Worm (Caenorhabditis elegans) whole organism, L4 larva: ENCODE results near the gene nhr-26.

ENCODE experiments used
- D1046.2 ChIP-seq: fragments of 200-800 bp; sonication (Bioruptor generic); IDR thresholded peaks from 2 replicates; pipeline ENCODE4 v1.3.6; 2022; ENCODE audit warnings: missing genetic modification characterization, missing compliant biosample characterization
- F10B5.3 ChIP-seq: sonication (generic microtip); optimal IDR thresholded peaks from 2 replicates; lab custom pipeline; 2016; ENCODE audit warnings: mild to moderate bottlenecking, missing genetic modification characterization, missing compliant biosample characterization
- R02D3.7 ChIP-seq: fragments of 150-350 bp; sonication (generic microtip); optimal IDR thresholded peaks from 3 replicates; lab custom pipeline; 2014; ENCODE audit warnings: missing biosample characterization, missing genetic modification characterization
- Y75B8A.6 ChIP-seq: fragments of 200-800 bp; sonication (Bioruptor generic); IDR thresholded peaks from 2 replicates; pipeline ENCODE4 v1.3.6; 2022; ENCODE audit warnings: missing genetic modification reagents, missing genetic modification characterization, missing compliant biosample characterization
- aha-1 ChIP-seq: fragments of 150-350 bp; peaks from one replicate; lab custom pipeline; 2014; ENCODE audit warnings: missing biosample characterization, missing genetic modification characterization
- aly-2 ChIP-seq: sonication (generic microtip); optimal IDR thresholded peaks from 2 replicates; lab custom pipeline; 2018; ENCODE audit warnings: missing biosample characterization, missing genetic modification characterization
- cey-2 ChIP-seq: sonication (generic microtip); optimal IDR thresholded peaks from 3 replicates; lab custom pipeline; 2017; ENCODE audit warnings: missing genetic modification characterization, mild to moderate bottlenecking, missing compliant biosample characterization, antibody characterized with exemption, borderline replicate concordance; ENCODE audit not compliant: insufficient read depth
- daf-12 ChIP-seq: fragments of 150-350 bp; optimal IDR thresholded peaks from 2 replicates; lab custom pipeline; 2014; ENCODE audit warnings: missing biosample characterization, missing genetic modification reagents, missing genetic modification characterization
- daf-16 ChIP-seq, 3 experiments: sonication (generic microtip); optimal IDR thresholded peaks; 2 replicates each; lab custom pipeline; 2016 to 2017; ENCODE audit warnings: missing genetic modification characterization in 3 of 3, missing genetic modification reagents in 3 of 3, mild to moderate bottlenecking in 2 of 3, missing compliant biosample characterization in 2 of 3, missing biosample characterization in 1 of 3, moderate library complexity in 1 of 3
- daf-8 ChIP-seq: fragments of 200-800 bp; sonication (Bioruptor generic); IDR thresholded peaks from 2 replicates; pipeline ENCODE4 v1.3.6; 2022; ENCODE audit warnings: missing genetic modification characterization, missing compliant biosample characterization
- dmd-8 ChIP-seq: fragments of 200-800 bp; sonication (Bioruptor generic); IDR thresholded peaks from 2 replicates; pipeline ENCODE4 v1.3.6; 2022; ENCODE audit warnings: missing genetic modification characterization, missing compliant biosample characterization
- dpl-1 ChIP-seq: fragments of 150-350 bp; optimal IDR thresholded peaks from 2 replicates; lab custom pipeline; 2014; ENCODE audit warnings: missing biosample characterization, missing genetic modification reagents, missing genetic modification characterization
- duxl-1 ChIP-seq: sonication (generic microtip); optimal IDR thresholded peaks from 2 replicates; lab custom pipeline; 2016; ENCODE audit warnings: mild to moderate bottlenecking, missing genetic modification characterization, moderate library complexity, missing compliant biosample characterization; ENCODE audit not compliant: poor library complexity
- egl-27 ChIP-seq: sonication (generic microtip); optimal IDR thresholded peaks from 3 replicates; lab custom pipeline; 2017; ENCODE audit warnings: missing biosample characterization, missing genetic modification reagents, missing genetic modification characterization
- hif-1 ChIP-seq, 2 experiments: sonication (generic microtip); optimal IDR thresholded peaks; 2 replicates each; lab custom pipeline; 2016 to 2017; ENCODE audit warnings: missing compliant biosample characterization in 2 of 2, missing genetic modification characterization in 2 of 2, missing genetic modification reagents in 2 of 2, missing genotype in 2 of 2, mild to moderate bottlenecking in 1 of 2
- hlh-11 ChIP-seq: fragments of 200-800 bp; sonication (Bioruptor generic); optimal IDR thresholded peaks from 2 replicates; lab custom pipeline; 2018; ENCODE audit warnings: mild to moderate bottlenecking, missing genetic modification characterization, missing compliant biosample characterization
- jun-1 ChIP-seq: fragments of 150-350 bp; optimal IDR thresholded peaks from 2 replicates; lab custom pipeline; 2014; ENCODE audit warnings: missing biosample characterization, missing genetic modification reagents, missing genetic modification characterization
- lin-39 ChIP-seq: fragments of 150-350 bp; optimal IDR thresholded peaks from 2 replicates; lab custom pipeline; 2014; ENCODE audit warnings: missing biosample characterization, missing genetic modification reagents, missing genetic modification characterization
- madf-9 ChIP-seq: fragments of 200-800 bp; sonication (Bioruptor generic); conservative IDR thresholded peaks from 2 replicates; pipeline ENCODE4 v1.3.6; 2022; ENCODE audit warnings: missing genetic modification reagents, missing genetic modification characterization, missing compliant biosample characterization
- mes-2 ChIP-seq: sonication (generic microtip); optimal IDR thresholded peaks from 2 replicates; lab custom pipeline; 2016; ENCODE audit warnings: missing genotype, mild to moderate bottlenecking, missing genetic modification characterization, missing compliant biosample characterization; ENCODE audit not compliant: poor library complexity, severe bottlenecking
- mxl-3 ChIP-seq: fragments of 200-800 bp; sonication (Bioruptor generic); optimal IDR thresholded peaks from 2 replicates; lab custom pipeline; 2018; ENCODE audit warnings: mild to moderate bottlenecking, missing genetic modification characterization, missing compliant biosample characterization
- nhr-102 ChIP-seq: sonication (generic microtip); optimal IDR thresholded peaks from 2 replicates; lab custom pipeline; 2016; ENCODE audit warnings: mild to moderate bottlenecking, missing genetic modification characterization, moderate library complexity, missing compliant biosample characterization
- nhr-11 ChIP-seq: fragments of 150-350 bp; optimal IDR thresholded peaks from 2 replicates; lab custom pipeline; 2014; ENCODE audit warnings: missing biosample characterization, missing genetic modification characterization
- nhr-25 ChIP-seq: sonication (generic microtip); optimal IDR thresholded peaks from 2 replicates; lab custom pipeline; 2017; ENCODE audit warnings: missing genetic modification characterization, mild to moderate bottlenecking, missing compliant biosample characterization, antibody characterized with exemption, moderate library complexity, borderline replicate concordance; ENCODE audit not compliant: insufficient read depth
- php-3 ChIP-seq: fragments of 200-800 bp; sonication (Bioruptor generic); IDR thresholded peaks from 2 replicates; pipeline ENCODE4 v1.3.6; 2022; ENCODE audit warnings: missing genetic modification reagents, missing genetic modification characterization, missing compliant biosample characterization
- sdz-12 ChIP-seq: fragments of 200-800 bp; sonication (Bioruptor generic); optimal IDR thresholded peaks from 2 replicates; lab custom pipeline; 2018; ENCODE audit warnings: mild to moderate bottlenecking, missing genetic modification characterization, missing compliant biosample characterization
- spr-3 ChIP-seq: fragments of 200-800 bp; sonication (Bioruptor generic); optimal IDR thresholded peaks from 2 replicates; lab custom pipeline; 2018; ENCODE audit warnings: mild to moderate bottlenecking, missing genetic modification characterization, missing compliant biosample characterization
- tra-1 ChIP-seq: fragments of 200-800 bp; sonication (Bioruptor generic); IDR thresholded peaks from 2 replicates; pipeline ENCODE4 v1.3.6; 2022; ENCODE audit warnings: missing genetic modification reagents, missing genetic modification characterization, missing compliant biosample characterization
- unc-39 ChIP-seq: sonication (generic microtip); optimal IDR thresholded peaks from 2 replicates; lab custom pipeline; 2017; ENCODE audit warnings: missing biosample characterization, missing genetic modification characterization
- zfp-2 ChIP-seq: sonication (generic microtip); optimal IDR thresholded peaks from 2 replicates; lab custom pipeline; 2016; ENCODE audit warnings: mild to moderate bottlenecking, missing genetic modification characterization, missing compliant biosample characterization
- ztf-7 ChIP-seq: fragments of 150-350 bp; optimal IDR thresholded peaks from 2 replicates; lab custom pipeline; 2014; ENCODE audit warnings: missing biosample characterization, missing genetic modification characterization

nhr-26 gene

ce11 chrX:12730075-12730474, 29.8 kb upstream of the nhr-26 start:
- TF ChIP-seq sdz-12 (GFP tag; lab: Kevin White, UChicago): no peak
- TF ChIP-seq duxl-1 (tag; lab: Kevin White, UChicago): peak; percentile 27

ce11 chrX:12726129-12726528, 25.9 kb upstream of the nhr-26 start:
- TF ChIP-seq nhr-25: no peak
- TF ChIP-seq dpl-1: no peak
- no peak for TF ChIP-seq Y75B8A.6 (GFP tag; lab: Robert Waterston, UW)
- no peak for TF ChIP-seq tra-1 (GFP tag; lab: Robert Waterston, UW)
- no peak for TF ChIP-seq D1046.2 (GFP tag; lab: Robert Waterston, UW)
- TF ChIP-seq R02D3.7 (tag; lab: Kevin White, UChicago): no peak
- TF ChIP-seq ztf-7: no peak
- peak; percentile 91 for TF ChIP-seq aha-1 (tag; lab: Kevin White, UChicago)

- no peak for TF ChIP-seq nhr-11 (tag; lab: Kevin White, UChicago)
- peak; percentile 98 for TF ChIP-seq aha-1 (tag; lab: Kevin White, UChicago)
Measured at ce11 chrX:12721429-12721828, 21.2 kb upstream of the nhr-26 start.

- TF ChIP-seq cey-2 (tag; lab: Kevin White, UChicago): no peak
- peak in 1 of 2 experiments; percentile 19 for TF ChIP-seq hif-1 (tag; optimal IDR thresholded peaks at IDR 0.05; lab: Kevin White, UChicago)
- TF ChIP-seq aha-1 (tag; lab: Kevin White, UChicago): peak; percentile 98
Measured at ce11 chrX:12713014-12713413, 12.7 kb upstream of the nhr-26 start.

- TF ChIP-seq R02D3.7 (tag; lab: Kevin White, UChicago): no peak
Measured at ce11 chrX:12712353-12712752, 12.1 kb upstream of the nhr-26 start, which contains the start of gene rgs-2. Gene rgs-2 (plus strand): TSS chrX:12712653.

ce11 chrX:12704721-12705120, 4.5 kb upstream of the nhr-26 start, which contains the start of gene nhr-272:
Gene nhr-272 (minus strand): TSS chrX:12704821.
- TF ChIP-seq lin-39 (no peak), daf-16 (GFP tag; optimal IDR thresholded peaks at IDR 0.05; lab: Kevin White, UChicago) (no peak), daf-16 (tag; optimal IDR thresholded peaks at IDR 0.05; lab: Kevin White, UChicago) (no peak), F10B5.3 (tag; lab: Kevin White, UChicago) (no peak), nhr-25 (no peak), daf-8 (no peak), spr-3 (GFP tag; lab: Kevin White, UChicago) (no peak), unc-39 (tag; lab: Kevin White, UChicago) (no peak), zfp-2 (tag; lab: Kevin White, UChicago) (no peak), madf-9 (GFP tag; lab: Robert Waterston, UW) (no peak), mes-2 (tag; lab: Kevin White, UChicago) (no peak), nhr-102 (tag; lab: Kevin White, UChicago) (no peak), aly-2 (tag; lab: Kevin White, UChicago) (no peak), php-3 (GFP tag; lab: Robert Waterston, UW) (no peak), dmd-8 (GFP tag; lab: Robert Waterston, UW) (no peak), hlh-11 (tag; lab: Kevin White, UChicago) (no peak), mxl-3 (no peak), Y75B8A.6 (GFP tag; lab: Robert Waterston, UW) (no peak), jun-1 (no peak), daf-12 (tag; lab: Kevin White, UChicago) (no peak), egl-27 (tag; lab: Kevin White, UChicago) (no peak)
- TF ChIP-seq, all 104 proteins: peak for 0
